Worm (Caenorhabditis elegans): Measurements from ENCODE around the gene lbp-3.

ce11 chrX:3304068-3304467 lies 46.9 kb downstream of the lbp-3 start, which contains the start of gene F11D5.7:
- TF ChIP-seq elt-2 (tag; optimal IDR thresholded peaks at IDR 0.05) (no peak), T23F11.4 (GFP tag; optimal IDR thresholded peaks at IDR 0.05) (no peak)

All from whole organism, late embryonic.